Fruit fly (Drosophila melanogaster) S2 (cell line): ENCODE measurements around the gene Gga.

Experiments
- CG8478 ChIP-seq: fragments of >200 bp; optimal IDR thresholded peaks from 2 replicates; lab custom pipeline; 2018
- CTCF ChIP-seq, 2 experiments: fragments of >200 bp; optimal IDR thresholded peaks; 2 replicates each; lab custom pipeline; 2018

Gga gene

dm6 chrX:9581869-9582268 lies 19.0 kb upstream of the Gga start:
- TF ChIP-seq CG8478 (lab: Kevin White, UChicago), result no peak
- TF ChIP-seq CTCF (optimal IDR thresholded peaks at IDR 0.05; lab: Kevin White, UChicago), result no peak

dm6 chrX:9582659-9583317 lies 18.0 kb upstream of the Gga start:
- TF ChIP-seq CG8478 (lab: Kevin White, UChicago), result no peak
- TF ChIP-seq CTCF (optimal IDR thresholded peaks at IDR 0.05; lab: Kevin White, UChicago), result no peak

- TF ChIP-seq CTCF (optimal IDR thresholded peaks at IDR 0.05; lab: Kevin White, UChicago) (no peak), CG8478 (lab: Kevin White, UChicago) (no peak)
Measured at dm6 chrX:9583440-9584103, 17.3 kb upstream of the Gga start.

- TF ChIP-seq CTCF (optimal IDR thresholded peaks at IDR 0.05; lab: Kevin White, UChicago) (no peak), CG8478 (lab: Kevin White, UChicago) (no peak)
Measured at dm6 chrX:9584104-9584947, 16.5 kb upstream of the Gga start.

dm6 chrX:9584948-9585315 lies 15.9 kb upstream of the Gga start:
- TF ChIP-seq CTCF (optimal IDR thresholded peaks at IDR 0.05; lab: Kevin White, UChicago) (no peak), CG8478 (lab: Kevin White, UChicago) (no peak)

dm6 chrX:9585359-9586002 lies 15.3 kb upstream of the Gga start, which contains the start of gene Hex-A:
TSS of gene Hex-A (plus strand) at chrX:9585675.
- TF ChIP-seq CTCF (optimal IDR thresholded peaks at IDR 0.05; lab: Kevin White, UChicago), result no peak
- no peak for TF ChIP-seq CG8478 (lab: Kevin White, UChicago)

dm6 chrX:9586038-9586437 lies 14.8 kb upstream of the Gga start:
- TF ChIP-seq CG8478 (lab: Kevin White, UChicago) (no peak), CTCF (optimal IDR thresholded peaks at IDR 0.05; lab: Kevin White, UChicago) (no peak)

- TF ChIP-seq CTCF (optimal IDR thresholded peaks at IDR 0.05; lab: Kevin White, UChicago) (no peak), CG8478 (lab: Kevin White, UChicago) (no peak)
Measured at dm6 chrX:9586627-9587026, 14.2 kb upstream of the Gga start.

- TF ChIP-seq CG8478 (lab: Kevin White, UChicago), result no peak
- no peak for TF ChIP-seq CTCF (optimal IDR thresholded peaks at IDR 0.05; lab: Kevin White, UChicago)
Measured at dm6 chrX:9587881-9588280, 12.9 kb upstream of the Gga start.

- TF ChIP-seq CTCF (optimal IDR thresholded peaks at IDR 0.05; lab: Kevin White, UChicago) (no peak), CG8478 (lab: Kevin White, UChicago) (no peak)
Measured at dm6 chrX:9589928-9590327, 10.9 kb upstream of the Gga start.

- TF ChIP-seq CTCF (optimal IDR thresholded peaks at IDR 0.05; lab: Kevin White, UChicago) (no peak), CG8478 (lab: Kevin White, UChicago) (no peak)
Measured at dm6 chrX:9590592-9590991, 10.2 kb upstream of the Gga start.

dm6 chrX:9594446-9594845 lies 6.4 kb upstream of the Gga start:
- TF ChIP-seq CG8478 (lab: Kevin White, UChicago), result no peak
- TF ChIP-seq CTCF (optimal IDR thresholded peaks at IDR 0.05; lab: Kevin White, UChicago), result no peak

dm6 chrX:9595312-9595931 lies 5.4 kb upstream of the Gga start:
- TF ChIP-seq CG8478 (lab: Kevin White, UChicago) (no peak), CTCF (optimal IDR thresholded peaks at IDR 0.05; lab: Kevin White, UChicago) (peak; percentile 68 to 75)

- TF ChIP-seq CTCF (optimal IDR thresholded peaks at IDR 0.05; lab: Kevin White, UChicago) (no peak), CG8478 (lab: Kevin White, UChicago) (no peak)
Measured at dm6 chrX:9598106-9598505, 2.7 kb upstream of the Gga start.
